Worm (Caenorhabditis elegans): ENCODE results near the gene mlp-1.

The mlp-1 gene

DNA sequence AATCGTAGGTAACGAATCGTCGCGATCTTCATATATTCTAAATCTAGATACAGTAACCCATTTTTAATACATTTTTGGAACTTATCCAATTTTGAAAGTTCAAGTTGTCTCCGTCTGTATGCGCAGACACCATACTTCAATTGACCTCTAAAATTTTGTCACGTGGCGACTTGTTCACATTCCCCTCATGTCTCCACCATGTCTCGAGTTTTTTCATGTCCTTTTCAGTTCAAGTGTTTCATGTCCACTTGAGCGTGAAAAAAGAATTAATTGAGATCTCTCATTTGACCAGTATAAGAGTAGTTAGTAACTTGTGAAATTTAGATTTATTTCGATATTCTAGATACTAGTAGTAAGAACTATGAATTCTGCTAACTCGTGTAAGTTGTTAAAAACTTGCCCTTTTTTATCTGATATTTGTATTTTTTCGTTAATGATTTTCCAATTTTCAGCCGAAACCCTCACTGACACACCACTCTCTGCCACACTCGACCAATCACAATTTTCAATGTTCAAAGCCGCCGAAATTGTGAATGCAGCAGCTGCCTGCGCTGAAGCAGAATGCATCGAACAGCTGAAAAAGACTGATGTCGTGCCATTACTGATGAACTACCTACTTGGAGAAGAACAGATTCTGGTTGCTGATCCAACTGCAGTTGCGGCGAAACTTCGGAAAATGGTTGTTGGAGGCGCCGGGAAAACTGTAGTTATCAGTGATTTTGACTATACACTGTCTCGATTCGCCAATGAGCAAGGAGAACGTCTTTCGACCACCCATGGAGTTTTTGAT lies 23.1 kb downstream of the mlp-1 start:
- no peak for TF ChIP-seq unc-62 (GFP tag; optimal IDR thresholded peaks at IDR 0.05)

DNA sequence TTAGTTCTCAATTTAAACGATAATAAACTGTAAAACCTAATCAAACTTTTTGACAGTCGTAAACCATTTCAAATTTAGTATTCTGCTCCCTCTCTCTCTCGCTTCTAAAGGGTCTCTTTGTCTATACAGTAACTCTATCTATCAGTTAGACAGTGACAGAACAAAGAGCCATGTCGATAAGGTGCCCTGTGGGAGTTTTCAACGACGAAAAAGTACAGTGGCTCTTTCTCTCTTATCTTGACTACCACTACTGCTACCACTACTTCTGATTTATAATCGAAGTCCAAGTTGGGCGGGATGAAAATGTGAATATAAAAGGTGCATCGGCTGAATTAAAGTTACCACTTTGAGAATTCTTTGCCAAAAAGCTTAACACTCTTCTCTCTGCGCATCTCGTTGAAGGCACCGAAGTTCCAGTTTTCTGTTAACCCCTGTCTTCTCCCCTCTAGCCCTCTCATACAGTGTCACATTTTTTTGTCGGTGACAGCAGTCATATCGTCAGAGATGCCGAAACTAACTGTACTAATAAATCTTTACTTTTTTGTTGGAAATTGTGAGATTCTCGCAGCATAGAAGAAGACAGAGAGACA lies 24.0 kb downstream of the mlp-1 start:
- TF ChIP-seq unc-62 (GFP tag; optimal IDR thresholded peaks at IDR 0.05): no peak

DNA sequence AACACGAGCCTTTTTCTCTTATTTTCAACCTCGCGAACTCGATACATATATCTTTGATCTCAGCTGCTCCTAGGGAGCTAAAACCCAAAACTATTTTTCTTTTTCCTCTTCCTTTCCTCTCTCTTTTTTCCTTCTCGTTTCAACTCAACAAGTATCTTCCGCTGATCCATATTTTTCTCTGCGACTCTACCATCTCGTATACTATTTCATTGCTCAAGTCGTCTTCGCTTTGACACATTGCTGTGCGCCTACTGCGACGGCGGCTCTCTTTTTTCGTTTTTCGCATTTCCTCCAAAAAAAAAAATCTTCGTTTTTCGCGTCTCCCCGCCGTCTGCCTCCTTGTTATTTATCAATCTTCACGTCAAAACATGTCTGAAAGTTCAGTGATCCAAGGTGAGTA lies 25.0 kb downstream of the mlp-1 start:
- TF ChIP-seq unc-62 (GFP tag; optimal IDR thresholded peaks at IDR 0.05): no peak

DNA sequence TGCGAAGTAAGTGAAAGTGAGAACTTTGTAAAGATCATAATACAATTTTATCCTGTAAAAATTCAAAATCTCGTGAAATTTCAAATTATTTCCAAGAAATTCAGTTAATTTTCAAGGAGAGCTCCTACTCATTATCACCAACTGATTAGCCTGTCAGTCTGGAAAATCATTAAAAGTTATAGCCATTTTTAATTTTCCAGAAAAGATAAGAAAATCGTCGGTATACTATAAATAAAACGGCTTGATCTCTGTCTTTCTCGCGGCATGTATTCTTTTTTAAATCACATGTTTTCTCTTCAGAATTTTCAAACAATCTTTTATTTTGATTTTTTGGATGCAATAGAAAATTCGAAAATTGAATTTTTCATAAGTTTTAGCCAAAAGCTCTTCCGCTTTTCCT lies 25.9 kb downstream of the mlp-1 start:
- TF ChIP-seq unc-62 (GFP tag; optimal IDR thresholded peaks at IDR 0.05): no peak

DNA sequence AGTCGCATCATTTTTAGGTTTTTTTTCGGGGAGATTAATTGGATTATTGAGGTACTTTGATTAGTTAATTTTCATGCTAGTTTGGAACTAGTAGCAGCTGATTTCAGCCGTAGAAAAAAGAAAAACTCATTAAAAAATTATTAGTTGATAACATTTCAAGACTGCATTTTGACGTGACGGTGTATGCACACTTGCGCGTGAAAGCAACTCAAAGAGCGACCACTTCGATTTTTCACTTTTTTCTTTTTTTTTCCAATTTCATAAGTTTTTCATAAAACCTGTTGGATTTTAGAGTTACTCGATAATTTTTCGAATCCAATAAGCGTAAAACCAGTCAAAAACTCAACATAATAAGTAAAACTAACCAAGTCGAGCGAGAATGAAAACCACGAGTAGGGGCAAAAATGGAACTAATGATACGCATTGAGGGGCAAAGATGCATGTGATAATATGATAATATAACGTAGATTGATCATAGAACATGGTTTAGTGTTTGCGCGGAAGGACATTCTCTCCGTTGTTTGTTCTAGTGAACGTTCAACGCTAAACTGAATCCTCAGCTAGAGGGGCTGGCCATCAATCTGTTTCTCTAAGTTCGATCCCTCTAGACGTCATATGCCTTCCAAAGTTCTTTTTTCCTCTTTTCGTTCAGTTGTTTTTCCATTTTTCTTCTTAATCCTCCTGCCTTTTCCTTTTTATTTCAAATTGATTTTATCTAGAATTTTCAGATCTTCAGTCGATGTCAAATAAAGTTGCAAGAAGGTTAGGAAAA lies 26.5 kb downstream of the mlp-1 start, which contains the start of the genes F25B5.6 and F25B5.3:
Gene F25B5.6 (minus strand): TSS at position 572 of the 772 bp plus-strand sequence.
Gene F25B5.3 (plus strand): TSS at position 722 of the 772 bp plus-strand sequence.
- no peak for TF ChIP-seq unc-62 (GFP tag; optimal IDR thresholded peaks at IDR 0.05)

DNA sequence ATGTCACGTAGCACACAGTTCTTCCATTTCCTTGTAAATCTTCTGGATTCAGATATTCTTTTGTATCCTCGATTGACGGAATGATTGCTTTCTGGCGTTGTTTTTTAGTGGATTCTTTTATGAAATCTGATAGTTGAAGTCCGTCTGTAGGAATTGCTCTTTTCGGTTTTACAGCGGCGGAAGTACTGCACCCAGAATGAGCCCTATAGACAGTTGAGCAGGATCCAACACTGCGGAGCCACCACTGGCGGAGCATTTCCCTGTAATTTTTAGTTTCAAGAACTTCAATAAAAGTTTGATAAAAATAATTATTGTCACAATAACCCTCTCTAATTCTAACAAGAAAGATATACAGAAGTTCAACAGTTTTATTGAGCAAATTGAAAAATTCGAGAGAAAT lies 29.0 kb downstream of the mlp-1 start, which contains the start of gene F25B5.5:
Gene F25B5.5 (minus strand): TSS at position 260 of the 400 bp plus-strand sequence.
- no peak for TF ChIP-seq unc-62 (GFP tag; optimal IDR thresholded peaks at IDR 0.05)

DNA sequence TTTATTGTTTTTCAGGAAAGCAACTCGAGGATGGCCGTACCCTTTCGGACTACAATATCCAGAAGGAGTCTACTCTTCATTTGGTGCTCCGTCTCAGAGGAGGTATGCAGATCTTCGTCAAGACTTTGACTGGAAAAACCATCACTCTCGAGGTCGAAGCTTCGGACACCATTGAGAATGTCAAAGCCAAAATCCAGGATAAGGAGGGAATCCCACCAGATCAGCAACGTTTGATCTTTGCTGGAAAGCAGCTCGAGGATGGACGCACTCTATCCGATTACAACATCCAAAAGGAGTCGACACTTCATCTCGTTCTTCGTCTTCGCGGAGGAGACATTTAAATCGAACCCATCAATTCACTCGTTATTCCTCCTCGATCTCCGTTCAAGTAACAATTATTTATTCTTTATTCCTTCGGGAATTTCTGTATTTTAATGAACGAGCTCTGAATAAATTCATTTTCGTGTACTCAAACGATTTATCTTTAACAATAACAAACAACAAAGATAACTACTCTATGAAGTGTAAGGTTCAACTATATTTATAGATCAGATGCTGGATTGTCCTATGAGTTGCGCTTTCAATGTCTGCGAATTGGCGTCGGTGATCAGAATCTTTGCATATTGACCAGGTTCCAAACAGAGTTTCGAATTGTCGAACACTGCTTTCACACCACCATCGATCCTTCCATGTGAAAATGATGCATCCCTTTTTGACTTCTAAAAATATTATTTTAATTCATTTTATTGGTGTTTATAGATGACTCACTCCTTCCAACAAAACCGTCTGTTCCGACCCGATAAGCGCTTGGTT lies 31.3 kb downstream of the mlp-1 start:
- no peak for TF ChIP-seq unc-62 (GFP tag; optimal IDR thresholded peaks at IDR 0.05)

DNA sequence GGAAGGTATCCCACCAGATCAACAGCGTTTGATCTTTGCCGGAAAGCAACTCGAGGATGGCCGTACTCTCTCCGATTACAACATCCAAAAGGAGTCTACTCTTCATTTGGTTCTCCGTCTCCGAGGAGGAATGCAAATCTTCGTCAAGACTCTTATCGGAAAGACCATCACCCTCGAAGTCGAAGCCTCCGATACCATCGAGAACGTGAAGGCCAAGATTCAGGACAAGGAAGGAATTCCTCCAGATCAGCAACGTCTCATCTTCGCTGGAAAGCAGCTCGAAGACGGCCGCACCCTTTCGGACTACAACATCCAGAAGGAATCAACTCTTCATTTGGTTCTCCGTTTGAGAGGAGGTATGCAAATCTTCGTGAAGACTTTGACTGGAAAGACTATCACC lies 32.8 kb downstream of the mlp-1 start:
- TF ChIP-seq unc-62 (GFP tag; optimal IDR thresholded peaks at IDR 0.05): no peak

DNA sequence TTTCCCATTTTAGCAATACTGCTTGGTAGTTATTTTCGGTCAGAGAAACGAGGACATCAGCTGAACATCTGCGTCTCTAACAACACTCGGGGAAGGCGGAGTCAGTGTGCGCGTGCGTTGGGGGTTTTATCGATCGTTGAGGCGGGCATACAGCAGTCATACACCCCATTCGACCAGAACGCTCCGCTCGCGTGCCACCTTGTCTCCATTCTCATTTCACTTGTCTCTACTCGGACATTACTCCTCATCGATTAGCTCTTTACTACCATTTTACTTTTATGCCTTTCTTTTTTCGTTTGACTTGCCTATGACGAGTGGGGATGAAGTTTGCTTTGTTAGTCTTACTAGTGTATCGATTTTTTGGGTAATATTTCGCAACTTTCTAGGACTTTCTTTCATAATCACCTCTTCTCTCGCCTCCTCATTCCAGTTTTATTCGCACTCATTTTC lies 34.3 kb downstream of the mlp-1 start:
- no peak for TF ChIP-seq unc-62 (GFP tag; optimal IDR thresholded peaks at IDR 0.05)

DNA sequence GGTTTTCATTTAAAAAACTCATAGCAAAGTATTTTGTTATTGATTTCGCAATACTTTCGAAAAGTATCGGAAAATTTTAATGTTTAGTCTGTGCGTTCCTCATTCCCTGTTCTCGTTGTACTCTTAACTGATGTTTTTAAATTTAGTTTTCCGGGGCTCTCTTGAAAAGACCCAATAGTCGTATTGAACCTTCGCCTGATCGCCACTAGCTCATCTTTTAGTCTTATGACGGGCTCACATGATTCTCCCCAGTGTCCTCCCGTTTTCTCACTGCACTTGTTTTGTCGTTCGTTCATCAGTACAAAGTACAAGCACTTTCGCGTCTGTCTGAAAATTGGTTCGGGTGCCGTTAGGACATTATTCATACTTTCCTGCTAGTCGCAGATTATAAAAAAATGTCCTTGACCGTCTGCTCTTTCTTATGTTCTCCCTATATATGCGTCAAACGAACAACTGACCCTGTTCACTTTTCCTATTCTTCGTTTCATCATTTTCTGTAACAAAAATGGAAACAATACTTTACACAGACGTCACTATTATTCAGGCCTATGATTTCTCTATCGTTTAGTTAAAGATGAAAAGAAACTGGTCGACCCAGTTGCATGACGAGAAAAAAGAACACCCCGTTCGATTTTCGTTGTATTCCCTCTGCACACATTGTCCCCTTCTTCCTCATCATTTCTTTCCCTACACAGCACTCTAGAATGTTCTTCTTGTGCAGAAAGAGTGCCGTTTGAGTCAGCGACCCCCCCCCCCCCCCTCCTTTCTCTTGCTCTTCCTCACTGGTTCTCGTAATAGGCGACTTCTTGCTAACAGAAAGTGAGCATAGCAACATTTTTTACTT lies 35.2 kb downstream of the mlp-1 start, which contains the start of gene ubq-1:
Gene ubq-1 (plus strand): TSS at position 802 of the 844 bp plus-strand sequence.
- TF ChIP-seq unc-62 (GFP tag; optimal IDR thresholded peaks at IDR 0.05): no peak

DNA sequence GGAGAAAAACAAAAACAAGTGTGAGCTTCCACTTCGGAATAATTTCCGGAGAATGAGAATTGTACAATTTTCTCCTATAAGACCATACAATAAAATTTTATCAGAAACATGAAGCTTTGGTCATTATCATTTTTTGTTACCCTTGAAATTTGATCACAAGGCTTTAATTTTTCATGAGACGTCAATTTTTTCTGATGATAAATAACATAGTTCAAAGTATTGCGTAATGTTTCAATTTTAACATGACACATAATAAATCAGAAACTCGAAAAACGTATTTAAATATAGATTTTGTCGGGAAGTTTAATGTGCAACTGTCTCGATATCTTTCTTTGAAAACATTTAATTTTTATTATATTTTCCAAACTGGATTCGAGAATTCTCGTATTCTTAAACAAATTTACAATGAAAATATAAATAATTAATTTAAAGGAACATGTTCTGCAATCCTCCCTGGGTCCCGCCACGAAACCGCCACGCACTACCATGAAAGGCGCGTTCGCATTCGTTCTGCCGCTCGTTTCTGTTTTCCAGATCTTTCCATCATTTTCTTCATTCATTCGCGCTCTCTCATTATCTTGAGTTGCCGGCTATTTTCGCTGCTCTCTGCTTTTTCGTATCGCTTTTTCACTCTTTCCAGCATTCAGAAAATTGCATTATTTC lies 35.9 kb downstream of the mlp-1 start:
- TF ChIP-seq unc-62 (GFP tag; optimal IDR thresholded peaks at IDR 0.05): no peak

DNA sequence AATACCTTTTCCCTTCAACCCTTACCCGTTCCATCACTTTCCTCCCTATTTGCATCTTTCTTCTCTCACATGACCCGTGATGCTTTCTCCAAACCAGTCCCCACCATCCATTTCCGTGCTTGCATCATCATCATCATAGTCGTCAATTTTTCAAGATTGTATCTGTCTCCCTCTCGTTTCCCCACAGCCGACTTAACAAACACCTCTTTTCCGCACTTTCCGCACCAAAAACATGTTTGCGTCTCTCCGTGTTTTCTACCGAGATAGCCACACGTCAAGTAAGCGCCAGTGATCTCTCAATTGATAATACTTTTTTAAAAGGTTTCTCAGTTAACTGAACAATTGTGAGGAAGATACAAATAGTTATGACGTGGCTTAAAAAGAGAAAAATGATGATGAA lies 36.8 kb downstream of the mlp-1 start:
- TF ChIP-seq unc-62 (GFP tag; optimal IDR thresholded peaks at IDR 0.05): no peak

DNA sequence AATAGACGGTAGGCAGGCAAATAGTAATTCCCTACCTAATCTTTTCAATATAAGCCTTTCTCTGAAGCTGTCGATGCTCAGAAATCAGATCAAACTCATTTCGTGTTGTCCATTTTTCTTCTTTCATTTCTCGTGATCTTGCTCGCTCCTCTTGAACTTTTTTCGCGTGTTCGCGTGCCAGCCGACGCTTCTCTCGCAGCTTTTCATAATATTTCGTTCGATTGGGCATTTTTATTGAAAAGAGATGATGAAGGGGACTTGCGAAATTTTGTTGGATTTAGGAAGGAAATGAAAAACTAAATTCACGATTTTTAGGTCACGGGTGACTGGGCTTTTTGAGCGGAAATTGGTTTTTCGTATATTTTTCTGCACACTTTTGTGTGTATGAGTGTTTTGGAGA lies 37.9 kb downstream of the mlp-1 start, which contains the start of gene EGAP1.1:
Gene EGAP1.1 (minus strand): TSS at position 229 of the 400 bp plus-strand sequence.
- no peak for TF ChIP-seq unc-62 (GFP tag; optimal IDR thresholded peaks at IDR 0.05)

DNA sequence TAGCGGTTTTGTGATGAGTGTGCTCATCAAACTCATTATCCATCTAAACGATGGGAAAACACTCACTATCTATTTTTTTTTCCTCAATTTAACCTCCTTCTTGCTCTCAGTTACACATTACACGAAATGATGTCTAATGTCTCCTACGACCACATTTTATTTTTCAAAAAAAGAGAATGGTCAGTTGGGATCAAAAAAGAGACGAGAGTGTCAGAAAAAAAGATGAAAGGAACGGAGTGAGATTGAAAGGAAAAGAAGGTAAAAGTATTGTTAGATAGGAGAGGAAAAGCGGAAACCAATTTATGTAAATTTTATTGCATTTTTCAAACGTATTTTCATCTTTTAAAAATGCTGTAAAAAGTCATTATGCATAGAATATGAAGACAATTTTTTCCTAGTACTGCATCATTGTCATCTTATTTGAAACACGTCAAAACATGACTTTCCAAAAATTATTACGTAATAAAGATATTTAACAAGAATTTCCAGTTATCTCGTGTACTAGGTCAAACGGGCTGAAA lies 40.7 kb downstream of the mlp-1 start:
- no peak for TF ChIP-seq unc-62 (GFP tag; optimal IDR thresholded peaks at IDR 0.05)
